Worm (Caenorhabditis elegans) whole organism, early embryonic: ENCODE measurements around the gene ttr-48.

ENCODE experiments used
- B0310.2 ChIP-seq: sonication (generic microtip); optimal IDR thresholded peaks from 2 replicates; lab custom pipeline; 2016; ENCODE audit warnings: mild to moderate bottlenecking, missing genetic modification characterization, missing compliant biosample characterization
- F13C5.2 ChIP-seq: sonication (generic microtip); optimal IDR thresholded peaks from 2 replicates; lab custom pipeline; 2017; ENCODE audit warnings: mild to moderate bottlenecking, missing genetic modification characterization, inconsistent platforms, missing compliant biosample characterization
- aly-1 ChIP-seq: sonication (generic microtip); optimal IDR thresholded peaks from 2 replicates; lab custom pipeline; 2016; ENCODE audit warnings: missing genetic modification characterization, missing compliant biosample characterization
- ama-1 ChIP-seq: fragments of 150-350 bp; optimal IDR thresholded peaks from 2 replicates; lab custom pipeline; 2014
- ceh-13 ChIP-seq: fragments of 200-800 bp; sonication (Bioruptor generic); optimal IDR thresholded peaks from 2 replicates; lab custom pipeline; 2018; ENCODE audit warnings: mild to moderate bottlenecking, missing genetic modification characterization, missing compliant biosample characterization
- ceh-36 ChIP-seq: sonication (generic microtip); optimal IDR thresholded peaks from 2 replicates; lab custom pipeline; 2016; ENCODE audit warnings: missing genetic modification characterization, inconsistent platforms, missing compliant biosample characterization
- ets-7 ChIP-seq: sonication (generic microtip); optimal IDR thresholded peaks from 2 replicates; lab custom pipeline; 2016; ENCODE audit warnings: missing genotype, missing genetic modification characterization, missing compliant biosample characterization
- flt-1 ChIP-seq: fragments of 200-800 bp; sonication (Bioruptor generic); IDR thresholded peaks from 2 replicates; pipeline ENCODE4 v1.3.6; 2022; ENCODE audit warnings: missing genetic modification characterization, missing compliant biosample characterization
- hmbx-1 ChIP-seq: sonication (generic microtip); optimal IDR thresholded peaks from 2 replicates; lab custom pipeline; 2016; ENCODE audit warnings: mild to moderate bottlenecking, missing genetic modification characterization, missing compliant biosample characterization
- hmg-4 ChIP-seq: fragments of 200-800 bp; sonication (Bioruptor generic); optimal IDR thresholded peaks from 2 replicates; lab custom pipeline; 2018; ENCODE audit warnings: mild to moderate bottlenecking, missing genetic modification characterization, missing compliant biosample characterization
- hnd-1 ChIP-seq: sonication (generic microtip); optimal IDR thresholded peaks from 2 replicates; lab custom pipeline; 2016; ENCODE audit warnings: missing genetic modification characterization, missing compliant biosample characterization
- pes-1 ChIP-seq: fragments of 200-800 bp; sonication (Bioruptor generic); IDR thresholded peaks from 2 replicates; pipeline ENCODE4 v1.3.6; 2022; ENCODE audit warnings: missing genetic modification reagents, missing genetic modification characterization, missing compliant biosample characterization
- scrt-1 ChIP-seq: fragments of 200-800 bp; sonication (Bioruptor generic); IDR thresholded peaks from 2 replicates; pipeline ENCODE4 v1.3.6; 2022; ENCODE audit warnings: missing genetic modification characterization, missing compliant biosample characterization
- sea-1 ChIP-seq: fragments of 200-800 bp; sonication (Bioruptor generic); conservative IDR thresholded peaks from 2 replicates; pipeline ENCODE4 v1.3.6; 2022; ENCODE audit warnings: missing genetic modification characterization, missing compliant biosample characterization
- tbx-11 ChIP-seq: fragments of 200-800 bp; sonication (Bioruptor generic); IDR thresholded peaks from 2 replicates; pipeline ENCODE4 v1.3.6; 2022; ENCODE audit warnings: missing genetic modification characterization, missing compliant biosample characterization
- tbx-37 ChIP-seq: fragments of 200-800 bp; sonication (Bioruptor generic); conservative IDR thresholded peaks from 2 replicates; pipeline ENCODE4 v1.3.6; 2022; ENCODE audit warnings: missing genetic modification reagents, missing genetic modification characterization, missing compliant biosample characterization
- tra-4 ChIP-seq: sonication (generic microtip); optimal IDR thresholded peaks from 2 replicates; lab custom pipeline; 2017; ENCODE audit warnings: missing genetic modification characterization, missing compliant biosample characterization

ttr-48 gene

DNA sequence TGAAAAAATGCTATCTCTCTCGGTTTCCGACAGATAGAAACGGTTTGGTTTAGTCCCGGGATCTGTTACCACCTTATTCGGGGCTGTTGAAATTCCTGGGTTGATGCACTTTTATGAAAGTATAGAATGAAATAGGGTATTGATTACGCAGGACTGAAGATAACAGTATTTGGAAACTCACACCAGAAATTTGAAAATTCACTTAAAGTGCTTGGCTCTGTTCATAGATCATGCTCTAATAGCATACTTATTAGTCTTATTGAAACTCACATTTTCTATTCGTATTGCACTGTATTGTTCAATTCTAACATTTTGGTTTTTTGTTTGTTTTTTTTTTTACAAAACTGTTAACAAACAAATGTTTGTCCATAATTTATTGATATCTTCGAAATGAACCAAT lies 23.9 kb upstream of the ttr-48 start:
- TF ChIP-seq hnd-1 (tag; lab: Kevin White, UChicago): no peak
- TF ChIP-seq B0310.2 (tag; lab: Kevin White, UChicago): no peak
- no peak for TF ChIP-seq hmbx-1
- TF ChIP-seq flt-1 (GFP tag; lab: Robert Waterston, UW): no peak
- no peak for TF ChIP-seq ets-7 (tag; lab: Kevin White, UChicago)
- TF ChIP-seq F13C5.2: no peak
- no peak for TF ChIP-seq tbx-11 (GFP tag; lab: Robert Waterston, UW)
- no peak for TF ChIP-seq aly-1 (tag; lab: Kevin White, UChicago)
- no peak for TF ChIP-seq ceh-13 (GFP tag; lab: Kevin White, UChicago)
- no peak for TF ChIP-seq sea-1 (GFP tag; lab: Robert Waterston, UW)
- no peak for TF ChIP-seq pes-1 (GFP tag; lab: Robert Waterston, UW)
- TF ChIP-seq hmg-4 (GFP tag; lab: Kevin White, UChicago): no peak
- TF ChIP-seq tbx-37 (GFP tag; lab: Robert Waterston, UW): no peak
- TF ChIP-seq ama-1 (lab: Kevin White, UChicago): no peak
- TF ChIP-seq ceh-36: no peak

- TF ChIP-seq tbx-37 (GFP tag; lab: Robert Waterston, UW): no peak
- no peak for TF ChIP-seq hnd-1 (tag; lab: Kevin White, UChicago)
- TF ChIP-seq ama-1 (lab: Kevin White, UChicago): no peak
- no peak for TF ChIP-seq pes-1 (GFP tag; lab: Robert Waterston, UW)
Observed at ce11 chrX:3861294-3861693, 19.0 kb upstream of the ttr-48 start.

ce11 chrX:3859449-3859848 lies 17.2 kb upstream of the ttr-48 start:
- no peak for TF ChIP-seq scrt-1 (GFP tag; lab: Robert Waterston, UW)
- TF ChIP-seq ceh-36: no peak
- TF ChIP-seq tbx-37 (GFP tag; lab: Robert Waterston, UW): no peak
- no peak for TF ChIP-seq pes-1 (GFP tag; lab: Robert Waterston, UW)
- TF ChIP-seq F13C5.2: no peak
- no peak for TF ChIP-seq hnd-1 (tag; lab: Kevin White, UChicago)
- no peak for TF ChIP-seq tra-4 (tag; lab: Kevin White, UChicago)
- TF ChIP-seq ets-7 (tag; lab: Kevin White, UChicago): no peak
- no peak for TF ChIP-seq sea-1 (GFP tag; lab: Robert Waterston, UW)
- no peak for TF ChIP-seq flt-1 (GFP tag; lab: Robert Waterston, UW)
- no peak for TF ChIP-seq ceh-13 (GFP tag; lab: Kevin White, UChicago)
- no peak for TF ChIP-seq hmbx-1
- TF ChIP-seq tbx-11 (GFP tag; lab: Robert Waterston, UW): no peak
- TF ChIP-seq aly-1 (tag; lab: Kevin White, UChicago): no peak
- TF ChIP-seq B0310.2 (tag; lab: Kevin White, UChicago): no peak

DNA sequence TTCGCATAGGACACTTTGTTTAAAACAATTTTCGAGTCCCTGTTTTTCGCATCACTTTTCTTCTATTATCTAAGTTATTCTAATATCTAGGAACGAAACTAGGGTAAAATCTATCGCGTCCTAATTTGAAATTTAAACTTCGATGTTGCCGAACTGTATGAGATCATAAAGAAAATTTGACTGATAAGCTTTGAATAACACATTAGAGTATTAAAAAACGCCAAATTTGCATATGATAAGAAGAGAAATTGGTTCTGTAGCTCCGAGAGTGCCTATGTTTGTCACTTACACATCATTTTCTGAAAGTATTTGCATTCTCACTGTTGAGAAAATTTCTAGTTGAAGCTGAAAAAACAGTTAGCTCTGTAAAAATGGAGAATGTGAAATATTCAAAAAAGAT lies 16.1 kb upstream of the ttr-48 start:
- TF ChIP-seq pes-1 (GFP tag; lab: Robert Waterston, UW) (no peak), aly-1 (tag; lab: Kevin White, UChicago) (no peak)

ce11 chrX:3857697-3858096 lies 15.4 kb upstream of the ttr-48 start, which contains the start of gene ceh-18:
Gene ceh-18, minus strand, starts transcription at chrX:3857797.
- TF ChIP-seq ama-1 (lab: Kevin White, UChicago) (no peak), ceh-36 (no peak), ets-7 (tag; lab: Kevin White, UChicago) (no peak), aly-1 (tag; lab: Kevin White, UChicago) (no peak), scrt-1 (GFP tag; lab: Robert Waterston, UW) (no peak), pes-1 (GFP tag; lab: Robert Waterston, UW) (no peak), hmbx-1 (no peak), ceh-13 (GFP tag; lab: Kevin White, UChicago) (no peak), sea-1 (GFP tag; lab: Robert Waterston, UW) (no peak), flt-1 (GFP tag; lab: Robert Waterston, UW) (no peak), hmg-4 (GFP tag; lab: Kevin White, UChicago) (no peak), F13C5.2 (no peak), hnd-1 (tag; lab: Kevin White, UChicago) (no peak), tbx-37 (GFP tag; lab: Robert Waterston, UW) (no peak), B0310.2 (tag; lab: Kevin White, UChicago) (no peak), tbx-11 (GFP tag; lab: Robert Waterston, UW) (no peak), tra-4 (tag; lab: Kevin White, UChicago) (no peak)

DNA sequence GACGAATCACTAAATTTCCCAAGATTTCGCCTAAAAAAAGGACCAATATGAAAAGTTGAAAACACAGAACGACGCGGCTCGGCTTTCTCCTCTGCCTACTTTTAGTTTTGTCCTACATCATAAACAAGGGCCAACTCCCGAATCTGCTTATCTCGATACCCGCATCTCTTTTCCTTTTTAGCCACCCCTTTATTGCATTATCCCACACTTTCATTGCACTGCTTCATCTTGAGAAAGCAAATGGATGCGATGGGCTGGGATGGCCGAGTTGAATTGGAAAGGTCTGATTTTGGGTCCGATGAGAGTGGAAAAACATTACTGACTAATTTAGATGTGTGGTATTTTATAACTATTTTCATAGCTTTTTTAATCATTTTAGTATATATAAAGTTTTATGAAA lies 13.5 kb upstream of the ttr-48 start:
- TF ChIP-seq hmbx-1 (no peak), B0310.2 (tag; lab: Kevin White, UChicago) (no peak), tbx-11 (GFP tag; lab: Robert Waterston, UW) (no peak), ceh-36 (no peak), F13C5.2 (no peak), flt-1 (GFP tag; lab: Robert Waterston, UW) (no peak), tbx-37 (GFP tag; lab: Robert Waterston, UW) (no peak), tra-4 (tag; lab: Kevin White, UChicago) (no peak), ceh-13 (GFP tag; lab: Kevin White, UChicago) (no peak), hnd-1 (tag; lab: Kevin White, UChicago) (no peak), ama-1 (lab: Kevin White, UChicago) (no peak), aly-1 (tag; lab: Kevin White, UChicago) (no peak), scrt-1 (GFP tag; lab: Robert Waterston, UW) (no peak), ets-7 (tag; lab: Kevin White, UChicago) (no peak), pes-1 (GFP tag; lab: Robert Waterston, UW) (no peak), sea-1 (GFP tag; lab: Robert Waterston, UW) (no peak), hmg-4 (GFP tag; lab: Kevin White, UChicago) (no peak)

DNA sequence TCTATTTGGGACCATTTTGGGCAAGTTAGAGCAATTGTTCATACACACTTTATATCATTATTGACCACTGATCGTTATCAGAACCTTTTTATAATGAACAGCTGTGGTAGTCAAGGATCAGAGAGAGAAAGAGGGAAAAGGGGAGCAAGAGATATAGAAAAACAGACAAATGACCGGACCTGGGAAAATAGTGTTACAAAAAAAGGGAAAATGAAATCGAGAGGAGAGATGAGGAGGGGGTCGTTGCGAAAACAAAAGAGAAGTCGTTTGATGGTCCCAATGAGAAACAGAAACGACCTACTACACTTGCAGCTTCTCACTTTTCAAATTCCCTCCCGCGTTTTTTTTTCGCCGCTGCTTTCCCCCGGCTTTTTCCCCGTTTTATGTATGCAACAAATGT lies 11.7 kb upstream of the ttr-48 start:
- TF ChIP-seq aly-1 (tag; lab: Kevin White, UChicago) (no peak), B0310.2 (tag; lab: Kevin White, UChicago) (no peak), tra-4 (tag; lab: Kevin White, UChicago) (no peak), hmbx-1 (no peak), pes-1 (GFP tag; lab: Robert Waterston, UW) (no peak)
